Fruit fly (Drosophila melanogaster) whole organism: ENCODE measurements around the gene CG31650.

Experiments
- CG8478 ChIP-seq: fragments of >200 bp; optimal IDR thresholded peaks from 2 replicates; lab custom pipeline; 2018; ENCODE audit warnings: inconsistent platforms
- EcR ChIP-seq, 2 experiments: fragments of >200 bp; optimal IDR thresholded peaks; 2 replicates each; lab custom pipeline; 2017; ENCODE audit warnings: missing biosample characterization in 2 of 2, missing genetic modification characterization in 2 of 2, missing genetic modification reagents in 2 of 2

DNA sequence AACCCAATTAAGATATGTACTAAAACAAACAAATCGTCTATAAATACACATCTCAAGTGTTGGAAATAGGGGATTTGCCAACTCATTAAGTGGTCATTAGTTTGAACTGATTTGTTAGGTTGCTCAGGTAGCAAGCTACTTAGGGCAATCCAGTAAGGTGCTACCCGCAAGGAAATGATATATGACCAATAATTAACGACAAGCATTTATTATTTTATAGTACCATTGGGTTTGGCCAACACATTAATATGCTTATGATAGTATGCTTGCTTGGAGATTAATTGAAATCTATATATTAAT lies 48.7 kb downstream of the CG31650 start:
- TF ChIP-seq CG8478 (no peak), EcR (GFP tag; optimal IDR thresholded peaks at IDR 0.05; lab: Kevin White, UChicago) (no peak)
